Worm (Caenorhabditis elegans) whole organism, midembryonic: Measurements from ENCODE around the gene srg-8.

Experiments used
- T22C8.4 ChIP-seq: fragments of 200-800 bp; sonication (Bioruptor generic); IDR thresholded peaks from 2 replicates; pipeline ENCODE4 v1.3.6; 2022; ENCODE audit warnings: missing genetic modification characterization, missing compliant biosample characterization
- cog-1 ChIP-seq: sonication (generic microtip); optimal IDR thresholded peaks from 2 replicates; lab custom pipeline; 2016; ENCODE audit warnings: missing genetic modification characterization, missing compliant biosample characterization
- flt-1 ChIP-seq: fragments of 200-800 bp; sonication (Bioruptor generic); IDR thresholded peaks from 2 replicates; pipeline ENCODE4 v1.3.6; 2022; ENCODE audit warnings: missing genetic modification characterization, missing compliant biosample characterization
- klf-2 ChIP-seq: fragments of 200-800 bp; sonication (Bioruptor generic); conservative IDR thresholded peaks from 2 replicates; pipeline ENCODE4 v1.3.6; 2022; ENCODE audit warnings: missing genetic modification reagents, missing genetic modification characterization, missing compliant biosample characterization
- tab-1 ChIP-seq: fragments of 200-800 bp; sonication (Bioruptor generic); IDR thresholded peaks from 2 replicates; pipeline ENCODE4 v1.3.6; 2022; ENCODE audit warnings: missing genetic modification characterization, missing compliant biosample characterization
- ztf-23 ChIP-seq: fragments of 200-800 bp; sonication (Bioruptor generic); IDR thresholded peaks from 2 replicates; pipeline ENCODE4 v1.3.6; 2022; ENCODE audit warnings: missing genetic modification reagents, missing genetic modification characterization, missing compliant biosample characterization
- ztf-29 ChIP-seq: fragments of 200-800 bp; sonication (Bioruptor generic); IDR thresholded peaks from 2 replicates; pipeline ENCODE4 v1.3.6; 2022; ENCODE audit warnings: missing genetic modification reagents, missing genetic modification characterization, missing compliant biosample characterization

- TF ChIP-seq ztf-23 (GFP tag; lab: Robert Waterston, UW) = no peak
- no peak for TF ChIP-seq T22C8.4 (GFP tag; lab: Robert Waterston, UW)
- no peak for TF ChIP-seq flt-1 (GFP tag; lab: Robert Waterston, UW)
- no peak for TF ChIP-seq tab-1
- TF ChIP-seq ztf-29 = no peak
- TF ChIP-seq klf-2 = no peak
- TF ChIP-seq cog-1 = no peak
Measured at ce11 chrIII:6303114-6303647, 48.5 kb upstream of the srg-8 start, which contains the start of gene F47D12.9.
